Worm (Caenorhabditis elegans) whole organism, midembryonic: ENCODE data around the gene srg-36.

Source experiments
- cog-1 ChIP-seq: sonication (generic microtip); optimal IDR thresholded peaks from 2 replicates; lab custom pipeline; 2016; ENCODE audit warnings: missing genetic modification characterization, missing compliant biosample characterization
- flt-1 ChIP-seq: fragments of 200-800 bp; sonication (Bioruptor generic); IDR thresholded peaks from 2 replicates; pipeline ENCODE4 v1.3.6; 2022; ENCODE audit warnings: missing genetic modification characterization, missing compliant biosample characterization
- klf-2 ChIP-seq: fragments of 200-800 bp; sonication (Bioruptor generic); conservative IDR thresholded peaks from 2 replicates; pipeline ENCODE4 v1.3.6; 2022; ENCODE audit warnings: missing genetic modification reagents, missing genetic modification characterization, missing compliant biosample characterization
- ref-1 ChIP-seq: fragments of 200-800 bp; sonication (Bioruptor generic); conservative IDR thresholded peaks from 2 replicates; pipeline ENCODE4 v1.3.6; 2022; ENCODE audit warnings: missing genetic modification reagents, missing genetic modification characterization, missing compliant biosample characterization

ce11 chrX:14234366-14234765 lies at the start of gene srg-36:
- TF ChIP-seq flt-1 (GFP tag; lab: Robert Waterston, UW) (no peak), klf-2 (no peak), cog-1 (tag; lab: Kevin White, UChicago) (no peak), ref-1 (GFP tag; lab: Robert Waterston, UW) (no peak)
